Fruit fly (Drosophila melanogaster): ENCODE data around the gene enc.

Gene enc

dm6 chr3L:3866429-3866828, 48.0 kb downstream of the enc start:
- no peak for TF ChIP-seq HLH106 (tag; optimal IDR thresholded peaks at IDR 0.05)
- no peak for TF ChIP-seq lola (GFP tag; optimal IDR thresholded peaks at IDR 0.05)
- no peak for TF ChIP-seq Mio (GFP tag; optimal IDR thresholded peaks at IDR 0.05)
- TF ChIP-seq Rel (GFP tag; optimal IDR thresholded peaks at IDR 0.05) = no peak
- TF ChIP-seq Rel (tag; optimal IDR thresholded peaks at IDR 0.05) = no peak
- no peak for TF ChIP-seq Dfd (GFP tag; optimal IDR thresholded peaks at IDR 0.05)
- no peak for TF ChIP-seq Abd-B (GFP tag; optimal IDR thresholded peaks at IDR 0.05)
- no peak for TF ChIP-seq dl (GFP tag; optimal IDR thresholded peaks at IDR 0.05; ENCODE audit: insufficient read depth in 1 of 2, partially characterized antibody in 2 of 2)
- no peak for TF ChIP-seq CG32264 (GFP tag; optimal IDR thresholded peaks at IDR 0.05)
- TF ChIP-seq Myc (optimal IDR thresholded peaks at IDR 0.05) = no peak
- TF ChIP-seq Sp1 (GFP tag; optimal IDR thresholded peaks at IDR 0.05) = no peak
- no peak for TF ChIP-seq pan (optimal IDR thresholded peaks at IDR 0.05)
- no peak for TF ChIP-seq N (GFP tag; optimal IDR thresholded peaks at IDR 0.05)
- TF ChIP-seq jim (GFP tag; optimal IDR thresholded peaks at IDR 0.05) = no peak
- TF ChIP-seq h (GFP tag; optimal IDR thresholded peaks at IDR 0.05) = no peak
- no peak for TF ChIP-seq woc (GFP tag; optimal IDR thresholded peaks at IDR 0.05)
- no peak for TF ChIP-seq foxo (GFP tag; optimal IDR thresholded peaks at IDR 0.05)
- no peak for TF ChIP-seq Hr83 (GFP tag; optimal IDR thresholded peaks at IDR 0.05; ENCODE audit: poor library complexity, severe bottlenecking)
- TF ChIP-seq CrebA (GFP tag; optimal IDR thresholded peaks at IDR 0.05; ENCODE audit: borderline replicate concordance) = no peak
- TF ChIP-seq dsf (GFP tag; optimal IDR thresholded peaks at IDR 0.05; ENCODE audit: borderline replicate concordance) = no peak
- no peak for TF ChIP-seq psq (GFP tag; optimal IDR thresholded peaks at IDR 0.05)

DNA sequence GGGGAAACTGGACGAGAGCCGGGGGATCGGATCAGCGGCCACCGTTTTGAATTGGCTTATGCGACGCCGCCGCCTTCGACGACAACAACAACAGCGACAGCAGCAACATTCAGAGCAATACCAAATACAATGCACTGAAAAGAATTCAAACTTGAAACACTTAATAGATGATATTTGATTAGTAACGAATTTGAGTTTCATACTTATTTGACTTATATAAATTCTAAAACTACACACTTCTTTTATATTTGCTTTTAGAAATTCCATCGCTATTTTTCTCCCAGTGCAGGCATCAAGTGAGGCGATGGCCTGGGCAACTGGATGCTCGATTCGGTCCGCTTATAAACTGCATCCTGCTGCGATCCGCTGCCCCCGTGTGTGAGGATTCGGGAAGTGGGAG, 49.5 kb downstream of the enc start:
- TF ChIP-seq Abd-B (GFP tag; optimal IDR thresholded peaks at IDR 0.05) (no peak), Jra (GFP tag; optimal IDR thresholded peaks at IDR 0.05) (peak; percentile 58), lola (GFP tag; optimal IDR thresholded peaks at IDR 0.05) (no peak), br (GFP tag; optimal IDR thresholded peaks at IDR 0.05) (peak; percentile 79), Sp1 (GFP tag; optimal IDR thresholded peaks at IDR 0.05) (peak; percentile 79), Mio (GFP tag; optimal IDR thresholded peaks at IDR 0.05) (no peak), CrebA (GFP tag; optimal IDR thresholded peaks at IDR 0.05; ENCODE audit: borderline replicate concordance) (no peak), CG32264 (GFP tag; optimal IDR thresholded peaks at IDR 0.05) (peak; percentile 59), h (GFP tag; optimal IDR thresholded peaks at IDR 0.05) (peak; percentile 89), sage (GFP tag; optimal IDR thresholded peaks at IDR 0.05) (peak; percentile 25), Myc (optimal IDR thresholded peaks at IDR 0.05) (no peak), psq (GFP tag; optimal IDR thresholded peaks at IDR 0.05) (peak; percentile 67), sv (GFP tag; optimal IDR thresholded peaks at IDR 0.05) (no peak), Hr83 (GFP tag; optimal IDR thresholded peaks at IDR 0.05; ENCODE audit: poor library complexity, severe bottlenecking) (no peak), jim (GFP tag; optimal IDR thresholded peaks at IDR 0.05) (no peak), ey (GFP tag; optimal IDR thresholded peaks at IDR 0.05) (peak; percentile 84), Dfd (GFP tag; optimal IDR thresholded peaks at IDR 0.05) (peak; percentile 20), N (GFP tag; optimal IDR thresholded peaks at IDR 0.05) (no peak), tai (GFP tag; optimal IDR thresholded peaks at IDR 0.05) (peak; percentile 20), woc (GFP tag; optimal IDR thresholded peaks at IDR 0.05) (peak; percentile 73), Dif (GFP tag; optimal IDR thresholded peaks at IDR 0.05; ENCODE audit: partially characterized antibody) (no peak), foxo (GFP tag; optimal IDR thresholded peaks at IDR 0.05) (peak; percentile 15 to 80), rgr (GFP tag; optimal IDR thresholded peaks at IDR 0.05) (peak; percentile 79), Hnf4 (GFP tag; optimal IDR thresholded peaks at IDR 0.05) (peak; percentile 82), fru (GFP tag; optimal IDR thresholded peaks at IDR 0.05) (peak; percentile 83), dmrt93B (GFP tag; optimal IDR thresholded peaks at IDR 0.05) (peak; percentile 20), OdsH (GFP tag; optimal IDR thresholded peaks at IDR 0.05) (peak; percentile 76), HLH106 (tag; optimal IDR thresholded peaks at IDR 0.05) (peak; percentile 80), brk (GFP tag; optimal IDR thresholded peaks at IDR 0.05) (peak; percentile 66), Rel (GFP tag; optimal IDR thresholded peaks at IDR 0.05) (peak; percentile 57), Rel (tag; optimal IDR thresholded peaks at IDR 0.05) (peak; percentile 35), Vsx2 (GFP tag; optimal IDR thresholded peaks at IDR 0.05; ENCODE audit: partially characterized antibody) (no peak), GATAd (GFP tag; optimal IDR thresholded peaks at IDR 0.05) (no peak)

DNA sequence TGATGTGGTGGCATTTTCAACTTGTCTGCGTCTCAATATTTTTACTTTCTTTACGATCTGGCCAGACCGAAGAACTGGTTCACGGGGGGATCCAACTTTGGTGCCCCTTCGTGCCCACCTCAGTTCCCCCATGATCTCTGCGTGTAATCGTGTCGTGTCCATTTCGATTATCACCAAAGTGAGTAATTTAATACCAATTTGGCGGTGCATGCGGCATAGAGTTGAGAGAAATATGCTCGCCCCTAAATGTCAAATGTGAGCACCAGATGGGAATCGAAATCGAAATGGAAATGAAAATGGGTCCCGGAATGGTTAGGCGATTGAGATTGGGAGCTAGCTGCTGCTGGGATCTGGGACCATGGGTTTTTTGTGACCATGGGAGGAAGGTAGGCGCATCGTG, 52.8 kb downstream of the enc start:
- TF ChIP-seq CG9705 (GFP tag; optimal IDR thresholded peaks at IDR 0.05) = no peak
